Fruit fly (Drosophila melanogaster): ENCODE measurements around the gene bves.

- no peak for TF ChIP-seq h (optimal IDR thresholded peaks at IDR 0.05)
- TF ChIP-seq ttk (optimal IDR thresholded peaks at IDR 0.05) = no peak
- no peak for TF ChIP-seq Sin3A (optimal IDR thresholded peaks at IDR 0.05)
- TF ChIP-seq psq (optimal IDR thresholded peaks at IDR 0.05) = no peak
- no peak for TF ChIP-seq insv (optimal IDR thresholded peaks at IDR 0.05)
- TF ChIP-seq Myc (optimal IDR thresholded peaks at IDR 0.05) = no peak
These were observed 5.2 kb downstream of the bves start for dm6 chrX:21058991-21059390.

Data from Kc167 (cell line).